Worm (Caenorhabditis elegans): ENCODE results near the gene Y14H12A.2.

Y14H12A.2 gene

DNA sequence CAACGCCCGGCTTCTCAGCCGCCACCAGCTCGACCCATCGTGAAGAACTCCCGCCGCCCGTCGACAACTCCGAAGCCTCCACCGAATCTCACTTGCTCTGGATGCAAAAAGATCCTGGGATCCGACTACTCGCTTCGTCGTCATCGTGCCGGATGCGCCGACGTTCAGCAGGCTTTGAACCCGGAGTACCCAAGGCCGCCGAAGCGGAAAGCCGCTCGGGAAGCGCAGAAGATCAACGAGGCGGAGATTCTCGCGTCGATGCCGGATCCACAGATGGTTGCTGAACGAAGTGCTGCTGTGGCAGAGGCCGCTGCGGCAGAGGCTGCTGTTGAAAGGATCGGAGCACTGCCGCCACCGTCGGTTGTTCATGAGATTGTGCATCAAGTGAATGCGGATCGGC, 20.7 kb downstream of the Y14H12A.2 start:
- TF ChIP-seq ZK546.5 (tag; optimal IDR thresholded peaks at IDR 0.05) (no peak), tag-97 (GFP tag; IDR thresholded peaks at IDR 0.05) (no peak), lin-1 (GFP tag; IDR thresholded peaks at IDR 0.05) (no peak), F44E2.7 (GFP tag; IDR thresholded peaks at IDR 0.05) (no peak), Y105C5A.15 (GFP tag; IDR thresholded peaks at IDR 0.05) (peak; percentile 33; the same call in 1 of the 2 replicates), unc-62 (GFP tag; optimal IDR thresholded peaks at IDR 0.05 in 1 of 2) (no peak), unc-62 (tag; optimal IDR thresholded peaks at IDR 0.05) (no peak), lin-38 (GFP tag; IDR thresholded peaks at IDR 0.05) (no peak), madf-5 (GFP tag; IDR thresholded peaks at IDR 0.05) (no peak), unc-39 (tag; optimal IDR thresholded peaks at IDR 0.05) (no peak), set-16 (GFP tag; IDR thresholded peaks at IDR 0.05) (peak; percentile 95), snpc-1.2 (GFP tag; IDR thresholded peaks at IDR 0.05) (no peak)

DNA sequence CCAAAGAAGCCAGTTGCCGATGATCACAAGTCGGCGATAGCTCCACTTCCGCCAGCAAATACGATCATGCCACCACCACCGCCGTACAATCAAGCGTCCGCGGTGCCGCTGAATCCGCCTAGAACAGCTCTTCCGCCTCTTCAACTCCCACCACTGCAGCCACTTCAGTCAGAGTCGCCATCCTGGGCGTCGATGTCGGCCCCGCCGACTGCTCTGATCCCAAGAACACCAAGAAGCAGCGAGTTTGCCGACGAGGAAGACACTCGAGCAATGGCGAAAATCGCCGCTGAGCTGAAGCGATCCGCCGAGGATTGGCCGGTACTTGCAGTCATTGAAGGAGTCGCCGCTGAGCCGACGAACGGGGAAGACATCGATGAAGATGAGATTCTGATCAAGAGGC, 21.4 kb downstream of the Y14H12A.2 start:
- TF ChIP-seq aha-1 (tag), result peak; percentile 11
- peak; percentile 90 for TF ChIP-seq set-16 (GFP tag; IDR thresholded peaks at IDR 0.05)
- TF ChIP-seq ces-1 (GFP tag; optimal IDR thresholded peaks at IDR 0.05), result no peak

DNA sequence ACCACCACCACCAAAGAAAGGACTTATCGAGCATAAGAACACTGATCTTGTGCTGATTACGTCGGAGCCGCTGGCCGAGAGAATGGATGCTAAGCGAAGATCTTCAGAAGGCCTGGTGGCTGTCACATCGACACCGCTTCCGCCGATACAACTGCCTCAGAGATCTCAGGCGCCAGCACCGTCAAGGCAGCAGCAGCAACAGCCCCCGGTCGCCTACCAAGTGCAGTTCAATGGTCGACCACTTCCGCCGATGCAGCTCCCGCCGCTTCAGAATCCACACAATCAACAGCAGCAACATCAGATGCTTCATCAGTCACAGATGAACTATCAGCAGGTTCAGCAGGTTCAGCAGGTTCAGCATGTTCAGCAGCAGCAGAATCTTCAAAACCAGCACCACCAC, 22.4 kb downstream of the Y14H12A.2 start:
- peak; percentile 69 for TF ChIP-seq set-16 (GFP tag; IDR thresholded peaks at IDR 0.05)
- no peak for TF ChIP-seq zfp-3 (GFP tag; conservative IDR thresholded peaks at IDR 0.05)
- peak; percentile 45 for TF ChIP-seq aha-1 (tag)

DNA sequence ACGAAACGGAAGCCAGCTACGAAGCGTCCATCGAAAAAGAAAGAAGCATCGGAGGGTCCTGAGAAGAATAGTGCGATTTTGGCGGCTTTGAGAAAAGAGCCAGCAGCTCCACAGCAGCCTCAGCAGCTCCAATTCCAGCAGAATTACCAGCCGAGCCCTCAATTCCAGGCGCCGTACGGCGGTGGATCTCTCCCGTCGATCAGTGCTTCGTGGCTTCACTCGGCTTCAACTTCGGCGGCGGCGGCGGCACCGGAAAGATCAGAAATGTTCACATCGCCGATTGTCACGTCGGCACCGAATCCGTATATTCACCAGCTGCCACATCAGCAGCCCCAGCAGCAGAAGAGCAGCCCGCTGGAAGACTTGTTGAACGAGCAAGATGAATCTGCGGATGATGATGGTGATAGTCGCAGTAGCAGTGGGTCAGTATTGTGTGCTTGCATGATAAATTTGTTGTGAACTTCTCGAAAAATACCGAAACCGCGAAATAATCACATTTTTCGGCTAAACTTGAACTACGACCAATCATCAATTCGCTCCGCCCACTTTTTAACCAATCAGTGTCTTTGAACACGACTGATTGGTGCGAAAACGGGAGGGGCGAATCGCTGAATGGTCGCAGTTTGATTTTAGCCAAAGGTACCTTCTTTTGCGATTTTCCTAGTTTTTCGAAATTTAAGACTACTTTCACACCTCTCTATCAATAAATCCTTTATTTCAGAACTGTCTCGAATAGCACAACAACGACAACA, 23.6 kb downstream of the Y14H12A.2 start:
- TF ChIP-seq zag-1 (tag; optimal IDR thresholded peaks at IDR 0.05) (no peak), unc-62 (GFP tag; optimal IDR thresholded peaks at IDR 0.05 in 1 of 2) (peak in 1 of 2 experiments; percentile 41), unc-62 (tag; optimal IDR thresholded peaks at IDR 0.05) (no peak), ctbp-1 (GFP tag; IDR thresholded peaks at IDR 0.05) (no peak), lin-15B (tag; optimal IDR thresholded peaks at IDR 0.05) (no peak), arid-1 (GFP tag; conservative IDR thresholded peaks at IDR 0.05) (0 out of 2 replicates have a peak, but pooled peaks have one; percentile 46), ceh-32 (tag; optimal IDR thresholded peaks at IDR 0.05; ENCODE audit: poor library complexity) (no peak), set-16 (GFP tag; IDR thresholded peaks at IDR 0.05) (peak; percentile 93), mxl-3 (GFP tag; optimal IDR thresholded peaks at IDR 0.05) (no peak), pqm-1 (tag; optimal IDR thresholded peaks at IDR 0.05) (no peak)

DNA sequence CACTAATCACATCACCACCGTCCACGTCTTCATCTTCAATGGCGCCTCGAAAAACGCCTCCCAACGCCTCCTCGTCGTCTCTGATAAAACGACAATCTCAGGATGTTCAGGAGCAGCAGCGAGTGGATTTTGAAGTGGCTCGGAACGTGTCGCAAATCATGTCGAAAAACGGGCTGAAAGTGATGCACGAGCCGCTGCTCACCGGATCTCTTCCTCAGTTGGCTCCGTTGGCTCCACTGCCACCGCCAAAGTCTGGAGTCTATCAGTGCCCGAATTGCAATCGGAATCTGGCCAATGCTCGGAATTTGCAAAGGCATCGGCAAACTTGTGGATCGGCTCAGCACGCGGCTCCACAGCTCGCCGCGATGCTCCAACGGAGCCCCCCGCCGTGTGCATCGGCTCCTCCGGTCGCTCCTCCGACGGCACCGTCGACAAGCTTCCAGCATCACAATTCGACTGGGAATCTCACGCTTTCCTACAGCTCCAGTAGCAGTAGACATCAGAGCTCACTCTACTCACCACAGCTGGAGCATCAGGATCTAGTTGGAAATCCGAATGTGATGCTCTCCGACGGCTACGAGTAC, 25.1 kb downstream of the Y14H12A.2 start:
- TF ChIP-seq zip-11 (GFP tag; IDR thresholded peaks at IDR 0.05) (no peak), ztf-11 (tag; optimal IDR thresholded peaks at IDR 0.05) (no peak), ceh-32 (tag; optimal IDR thresholded peaks at IDR 0.05; ENCODE audit: poor library complexity) (no peak), ceh-28 (tag; optimal IDR thresholded peaks at IDR 0.05) (no peak), nhr-77 (tag; optimal IDR thresholded peaks at IDR 0.05) (no peak), ZK546.5 (tag; optimal IDR thresholded peaks at IDR 0.05) (no peak), lir-3 (tag; optimal IDR thresholded peaks at IDR 0.05) (no peak), set-16 (GFP tag; IDR thresholded peaks at IDR 0.05) (peak; percentile 94), hlh-11 (tag; optimal IDR thresholded peaks at IDR 0.05) (no peak), snpc-4 (tag; optimal IDR thresholded peaks at IDR 0.05) (no peak), aha-1 (tag) (peak; percentile 96), ctbp-1 (GFP tag; IDR thresholded peaks at IDR 0.05) (no peak)

DNA sequence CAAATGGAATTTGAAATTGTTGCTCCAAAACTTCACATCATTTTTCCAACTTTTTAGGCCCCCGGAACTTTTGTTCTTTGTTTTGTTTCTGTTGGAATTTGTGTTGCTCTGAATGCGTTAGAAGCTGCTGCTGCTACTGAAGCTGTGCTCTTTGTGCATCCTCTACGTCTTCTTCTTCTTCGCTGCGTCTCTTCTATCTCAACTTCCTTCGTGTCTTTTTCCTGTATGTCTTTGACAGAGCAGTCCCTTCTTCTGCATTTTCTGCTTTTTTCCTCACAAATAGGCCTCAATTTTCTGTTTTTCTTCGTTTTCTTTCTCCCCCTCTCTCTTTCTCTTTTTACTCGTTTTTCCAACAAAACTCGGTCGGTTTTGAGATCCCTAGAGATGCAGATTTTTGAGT, 28.2 kb downstream of the Y14H12A.2 start:
- TF ChIP-seq cey-2 (tag; optimal IDR thresholded peaks at IDR 0.05; ENCODE audit: borderline replicate concordance, insufficient read depth) (no peak), mep-1 (tag; optimal IDR thresholded peaks at IDR 0.05) (peak; percentile 5), jun-1 (tag; optimal IDR thresholded peaks at IDR 0.05) (no peak), sdz-12 (GFP tag; optimal IDR thresholded peaks at IDR 0.05) (no peak), Y5F2A.4 (GFP tag; optimal IDR thresholded peaks at IDR 0.05) (no peak), hmg-1.1 (GFP tag; IDR thresholded peaks at IDR 0.05) (0 out of 2 replicates have a peak, but pooled peaks have one; percentile 30), set-16 (GFP tag; IDR thresholded peaks at IDR 0.05) (peak; percentile 23; the same call in 1 of the 2 replicates)
